Worm (Caenorhabditis elegans) whole organism, late embryonic: Measurements from ENCODE around the gene C14E2.1.

ENCODE experiments used
- C38D4.7 ChIP-seq: fragments of 200-800 bp; sonication (Bioruptor generic); optimal IDR thresholded peaks from 2 replicates; lab custom pipeline; 2018; ENCODE audit warnings: mild to moderate bottlenecking, missing genetic modification characterization, moderate library complexity, missing compliant biosample characterization
- K02D7.2 ChIP-seq: sonication (generic microtip); optimal IDR thresholded peaks from 2 replicates; lab custom pipeline; 2017; ENCODE audit warnings: mild to moderate bottlenecking, missing genetic modification characterization, missing compliant biosample characterization
- K09A11.1 ChIP-seq: sonication (generic microtip); optimal IDR thresholded peaks from 2 replicates; lab custom pipeline; 2017; ENCODE audit warnings: antibody characterized with exemption, mild to moderate bottlenecking, missing genetic modification characterization, missing compliant biosample characterization; ENCODE audit not compliant: insufficient read depth
- T23F11.4 ChIP-seq: fragments of 200-800 bp; sonication (Bioruptor generic); optimal IDR thresholded peaks from 2 replicates; lab custom pipeline; 2018; ENCODE audit warnings: mild to moderate bottlenecking, missing genetic modification characterization, missing compliant biosample characterization
- ahr-1 ChIP-seq: sonication (generic microtip); optimal IDR thresholded peaks from 2 replicates; lab custom pipeline; 2016; ENCODE audit warnings: missing genetic modification characterization, missing compliant biosample characterization
- ama-1 ChIP-seq: fragments of 150-350 bp; optimal IDR thresholded peaks from 2 replicates; lab custom pipeline; 2014
- ceh-14 ChIP-seq: sonication (generic microtip); optimal IDR thresholded peaks from 2 replicates; lab custom pipeline; 2016; ENCODE audit warnings: missing genotype, missing genetic modification characterization, missing compliant biosample characterization
- ceh-18 ChIP-seq: sonication (generic microtip); optimal IDR thresholded peaks from 2 replicates; lab custom pipeline; 2016; ENCODE audit warnings: missing genetic modification characterization, missing compliant biosample characterization
- ceh-19 ChIP-seq: fragments of 200-800 bp; sonication (Bioruptor generic); optimal IDR thresholded peaks from 2 replicates; lab custom pipeline; 2018; ENCODE audit warnings: mild to moderate bottlenecking, missing genetic modification characterization, missing compliant biosample characterization
- ceh-22 ChIP-seq: sonication (generic microtip); optimal IDR thresholded peaks from 2 replicates; lab custom pipeline; 2017; ENCODE audit warnings: missing biosample characterization, missing genetic modification characterization
- ceh-24 ChIP-seq: sonication (generic microtip); optimal IDR thresholded peaks from 2 replicates; lab custom pipeline; 2016; ENCODE audit warnings: mild to moderate bottlenecking, missing genetic modification characterization, missing compliant biosample characterization
- ceh-31 ChIP-seq: sonication (generic microtip); optimal IDR thresholded peaks from 2 replicates; lab custom pipeline; 2016; ENCODE audit warnings: missing genetic modification characterization, missing compliant biosample characterization
- ceh-45 ChIP-seq: fragments of 200-800 bp; sonication (Bioruptor generic); IDR thresholded peaks from 2 replicates; pipeline ENCODE4 v1.3.6; 2022; ENCODE audit warnings: missing genetic modification reagents, missing genetic modification characterization, missing compliant biosample characterization
- ceh-6 ChIP-seq: fragments of 200-800 bp; sonication (Bioruptor generic); optimal IDR thresholded peaks from 2 replicates; lab custom pipeline; 2018; ENCODE audit warnings: mild to moderate bottlenecking, missing genetic modification characterization, missing compliant biosample characterization
- che-1 ChIP-seq: sonication (generic microtip); optimal IDR thresholded peaks from 2 replicates; lab custom pipeline; 2016; ENCODE audit warnings: mild to moderate bottlenecking, missing genetic modification characterization, missing compliant biosample characterization
- dmd-4 ChIP-seq: sonication (generic microtip); optimal IDR thresholded peaks from 2 replicates; lab custom pipeline; 2016; ENCODE audit warnings: borderline replicate concordance, missing genetic modification characterization, missing compliant biosample characterization
- dve-1 ChIP-seq: sonication (generic microtip); optimal IDR thresholded peaks from 2 replicates; lab custom pipeline; 2017; ENCODE audit warnings: antibody characterized with exemption, mild to moderate bottlenecking, missing genetic modification characterization, missing compliant biosample characterization
- elt-2 ChIP-seq: sonication (generic microtip); optimal IDR thresholded peaks from 2 replicates; lab custom pipeline; 2016; ENCODE audit warnings: missing genetic modification reagents, missing genetic modification characterization, missing compliant biosample characterization
- fax-1 ChIP-seq: sonication (generic microtip); optimal IDR thresholded peaks from 2 replicates; lab custom pipeline; 2016; ENCODE audit warnings: missing genotype, missing genetic modification characterization, missing compliant biosample characterization
- gmeb-2 ChIP-seq: sonication (generic microtip); optimal IDR thresholded peaks from 2 replicates; lab custom pipeline; 2016; ENCODE audit warnings: missing genetic modification characterization, inconsistent platforms, missing compliant biosample characterization
- hlh-15 ChIP-seq: sonication (generic microtip); optimal IDR thresholded peaks from 2 replicates; lab custom pipeline; 2016; ENCODE audit warnings: missing genetic modification characterization, missing compliant biosample characterization
- hlh-30 ChIP-seq: sonication (generic microtip); optimal IDR thresholded peaks from 2 replicates; lab custom pipeline; 2017; ENCODE audit warnings: antibody characterized with exemption, missing genetic modification characterization, missing compliant biosample characterization; ENCODE audit not compliant: insufficient read depth
- hlh-6 ChIP-seq: sonication (generic microtip); optimal IDR thresholded peaks from 2 replicates; lab custom pipeline; 2016; ENCODE audit warnings: missing genotype, missing genetic modification characterization, missing compliant biosample characterization
- hlh-8 ChIP-seq: sonication (generic microtip); optimal IDR thresholded peaks from 2 replicates; lab custom pipeline; 2016; ENCODE audit warnings: missing genotype, missing genetic modification characterization, missing compliant biosample characterization
- lim-6 ChIP-seq: sonication (generic microtip); optimal IDR thresholded peaks from 2 replicates; lab custom pipeline; 2016; ENCODE audit warnings: missing genetic modification characterization, missing compliant biosample characterization
- madf-2 ChIP-seq: sonication (generic microtip); optimal IDR thresholded peaks from 2 replicates; lab custom pipeline; 2017; ENCODE audit warnings: missing genetic modification characterization, missing compliant biosample characterization
- mec-3 ChIP-seq: sonication (generic microtip); optimal IDR thresholded peaks from 2 replicates; lab custom pipeline; 2016; ENCODE audit warnings: borderline replicate concordance, missing genetic modification characterization, missing compliant biosample characterization
- odd-2 ChIP-seq: sonication (generic microtip); optimal IDR thresholded peaks from 2 replicates; lab custom pipeline; 2017; ENCODE audit warnings: antibody characterized with exemption, mild to moderate bottlenecking, missing genetic modification characterization, missing compliant biosample characterization
- pat-9 ChIP-seq: fragments of 200-800 bp; sonication (Bioruptor generic); optimal IDR thresholded peaks from 2 replicates; lab custom pipeline; 2018; ENCODE audit warnings: mild to moderate bottlenecking, missing genetic modification characterization, moderate library complexity, missing compliant biosample characterization
- pax-1 ChIP-seq: fragments of 150-350 bp; optimal IDR thresholded peaks from 2 replicates; lab custom pipeline; 2014; ENCODE audit warnings: missing biosample characterization, missing genetic modification characterization
- pha-2 ChIP-seq: sonication (generic microtip); optimal IDR thresholded peaks from 2 replicates; lab custom pipeline; 2017; ENCODE audit warnings: mild to moderate bottlenecking, missing genetic modification characterization, missing compliant biosample characterization
- pha-4 ChIP-seq: fragments of 150-350 bp; optimal IDR thresholded peaks from 2 replicates; lab custom pipeline; 2018; ENCODE audit warnings: missing biosample characterization, missing genetic modification reagents, missing genetic modification characterization
- rnt-1 ChIP-seq: sonication (generic microtip); optimal IDR thresholded peaks from 2 replicates; lab custom pipeline; 2016; ENCODE audit warnings: missing genetic modification characterization, missing compliant biosample characterization
- sdc-2 ChIP-seq: sonication (generic microtip); optimal IDR thresholded peaks from 2 replicates; lab custom pipeline; 2016; ENCODE audit warnings: missing genotype, missing genetic modification characterization, missing compliant biosample characterization
- syd-9 ChIP-seq: sonication (generic microtip); optimal IDR thresholded peaks from 2 replicates; lab custom pipeline; 2016; ENCODE audit warnings: mild to moderate bottlenecking, missing genetic modification characterization, moderate library complexity, missing compliant biosample characterization
- tbx-2 ChIP-seq: sonication (generic microtip); optimal IDR thresholded peaks from 2 replicates; lab custom pipeline; 2016; ENCODE audit warnings: missing genetic modification characterization, missing compliant biosample characterization
- tbx-7 ChIP-seq: sonication (generic microtip); optimal IDR thresholded peaks from 2 replicates; lab custom pipeline; 2016; ENCODE audit warnings: missing genotype, missing genetic modification characterization, missing compliant biosample characterization
- unc-3 ChIP-seq, 2 experiments: fragments of 200-800 bp in 1 of 2; sonication (Bioruptor generic) in 1 of 2; sonication (generic microtip) in 1 of 2; conservative IDR thresholded peaks in 1 of 2; optimal IDR thresholded peaks in 1 of 2; 2 replicates each; pipeline versions ENCODE4 v1.3.6 to Lab custom; 2016 to 2022; ENCODE audit warnings: missing compliant biosample characterization in 2 of 2, missing genetic modification characterization in 2 of 2, missing genetic modification reagents in 1 of 2
- unc-42 ChIP-seq: sonication (generic microtip); optimal IDR thresholded peaks from 2 replicates; lab custom pipeline; 2016; ENCODE audit warnings: missing genotype, missing genetic modification characterization, missing compliant biosample characterization
- unc-55 ChIP-seq: sonication (generic microtip); optimal IDR thresholded peaks from 2 replicates; lab custom pipeline; 2017; ENCODE audit warnings: missing biosample characterization, missing genetic modification reagents, missing genetic modification characterization

C14E2.1 gene

DNA sequence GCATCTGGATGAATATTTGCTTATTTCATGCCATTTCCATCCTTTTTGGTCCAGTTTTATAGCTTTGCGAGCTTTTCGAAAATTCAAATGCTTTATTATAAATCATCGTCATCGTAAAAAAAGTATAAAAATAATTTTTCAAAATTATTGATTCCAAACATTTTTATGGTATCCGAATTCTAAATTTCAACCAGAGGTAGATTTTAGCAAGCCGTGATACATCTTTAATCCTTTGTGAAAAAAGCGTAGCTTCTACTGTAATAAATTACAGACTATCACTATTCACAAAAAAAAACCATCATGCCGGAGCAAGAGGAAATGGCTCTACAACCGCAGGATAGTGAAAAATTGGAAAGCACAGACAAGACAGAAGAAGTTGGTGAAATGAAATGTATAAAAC lies at the start of gene C14E2.1:
C14E2.1 (plus strand) TSS at position 301 of the 400 bp plus-strand sequence.
- TF ChIP-seq pha-4 (tag; lab: Kevin White, UChicago), result no peak
- no peak for TF ChIP-seq ceh-14 (tag; lab: Kevin White, UChicago)
- TF ChIP-seq fax-1 (tag; lab: Kevin White, UChicago), result no peak
- no peak for TF ChIP-seq hlh-6 (tag; lab: Kevin White, UChicago)
- no peak for TF ChIP-seq ceh-18 (tag; lab: Kevin White, UChicago)
- TF ChIP-seq ceh-22, result no peak
- no peak for TF ChIP-seq tbx-2 (tag; lab: Kevin White, UChicago)
- no peak for TF ChIP-seq madf-2 (tag; lab: Kevin White, UChicago)
- TF ChIP-seq unc-3 (GFP tag; conservative IDR thresholded peaks at IDR 0.05; lab: Robert Waterston, UW), result no peak
- TF ChIP-seq unc-3 (tag; optimal IDR thresholded peaks at IDR 0.05; lab: Kevin White, UChicago), result no peak
- TF ChIP-seq hlh-30 (tag; lab: Kevin White, UChicago), result no peak
- TF ChIP-seq K02D7.2 (tag; lab: Kevin White, UChicago), result no peak

DNA sequence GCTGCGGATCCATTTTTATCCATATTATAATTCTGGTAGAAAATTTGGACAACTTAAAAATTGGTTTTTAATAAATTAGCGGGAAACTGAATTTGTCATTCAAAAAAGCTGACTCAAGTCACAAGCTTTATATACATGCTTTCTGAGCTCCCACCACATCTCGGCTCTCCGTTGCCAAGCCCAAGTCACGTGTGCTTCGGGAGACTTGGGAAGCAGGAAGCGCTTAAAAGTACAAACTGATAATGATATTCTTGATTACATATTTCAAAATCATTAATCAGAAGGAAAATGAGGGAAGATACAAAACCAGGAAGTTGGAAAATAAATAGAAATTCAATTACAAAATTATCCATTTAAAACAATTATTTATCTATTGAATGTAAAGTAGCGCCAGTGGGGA lies 48.3 kb upstream of the C14E2.1 start, which contains the start of gene elc-2:
elc-2 (minus strand) TSS at position 101 of the 400 bp plus-strand sequence.
- TF ChIP-seq pat-9 (no peak), hlh-15 (tag; lab: Kevin White, UChicago) (no peak), lim-6 (tag; lab: Kevin White, UChicago) (no peak), pax-1 (tag; lab: Kevin White, UChicago) (no peak), ama-1 (lab: Kevin White, UChicago) (no peak), ceh-24 (tag; lab: Kevin White, UChicago) (no peak), rnt-1 (tag; lab: Kevin White, UChicago) (no peak)
- TF ChIP-seq, all 69 proteins: peak for 0

DNA sequence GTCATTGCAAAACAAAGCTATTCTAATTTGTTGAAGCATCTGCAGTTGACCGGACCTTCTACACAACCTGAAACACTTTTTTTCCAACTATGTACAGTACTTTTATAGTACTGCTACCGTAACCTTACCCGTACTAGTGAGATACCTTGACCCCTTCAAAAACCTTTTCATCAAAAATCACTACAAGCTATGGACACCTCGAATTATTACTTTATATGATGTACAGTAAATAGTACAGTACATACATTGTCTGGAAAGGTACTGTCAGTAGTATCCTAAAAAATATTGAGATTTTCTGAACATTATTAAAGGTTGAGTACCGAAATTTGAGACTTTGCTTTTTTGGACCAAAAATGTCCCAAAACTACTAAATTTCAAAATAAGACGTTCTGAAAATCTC lies 40.6 kb upstream of the C14E2.1 start:
- no peak for TF ChIP-seq hlh-30 (tag; lab: Kevin White, UChicago)
- TF ChIP-seq, all 69 proteins: peak for 0

DNA sequence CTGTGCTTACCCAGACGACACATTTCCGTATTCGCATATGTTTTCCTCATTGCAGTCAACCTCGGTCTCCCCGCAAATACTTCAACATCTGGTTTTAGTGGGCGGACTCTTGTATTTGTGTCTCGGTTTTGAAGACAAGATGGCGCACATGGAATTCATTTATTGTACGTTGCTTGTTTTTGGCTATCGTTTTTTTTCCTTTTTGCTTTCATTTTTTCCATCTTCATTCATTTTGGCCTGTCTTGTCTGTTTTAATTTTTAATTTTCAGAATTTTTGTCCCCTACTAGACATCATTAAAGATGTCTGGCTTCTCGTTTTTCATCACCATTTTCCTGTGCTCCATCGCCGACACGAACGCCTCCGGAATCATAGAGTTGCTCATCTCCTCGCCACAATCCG lies 39.7 kb upstream of the C14E2.1 start, which contains the start of gene arg-1:
arg-1 (plus strand) TSS at position 301 of the 400 bp plus-strand sequence.
- TF ChIP-seq gmeb-2 (no peak), rnt-1 (tag; lab: Kevin White, UChicago) (no peak), ceh-31 (tag; lab: Kevin White, UChicago) (no peak), madf-2 (tag; lab: Kevin White, UChicago) (no peak), ceh-6 (no peak), syd-9 (tag; lab: Kevin White, UChicago) (no peak), C38D4.7 (GFP tag; lab: Kevin White, UChicago) (no peak), che-1 (tag; lab: Kevin White, UChicago) (no peak), dmd-4 (tag; lab: Kevin White, UChicago) (no peak), pha-2 (tag; lab: Kevin White, UChicago) (no peak), pax-1 (tag; lab: Kevin White, UChicago) (no peak), odd-2 (tag; lab: Kevin White, UChicago) (no peak), ceh-19 (GFP tag; lab: Kevin White, UChicago) (no peak), ahr-1 (no peak), mec-3 (tag; lab: Kevin White, UChicago) (no peak), T23F11.4 (GFP tag; lab: Kevin White, UChicago) (no peak), lim-6 (tag; lab: Kevin White, UChicago) (no peak)

DNA sequence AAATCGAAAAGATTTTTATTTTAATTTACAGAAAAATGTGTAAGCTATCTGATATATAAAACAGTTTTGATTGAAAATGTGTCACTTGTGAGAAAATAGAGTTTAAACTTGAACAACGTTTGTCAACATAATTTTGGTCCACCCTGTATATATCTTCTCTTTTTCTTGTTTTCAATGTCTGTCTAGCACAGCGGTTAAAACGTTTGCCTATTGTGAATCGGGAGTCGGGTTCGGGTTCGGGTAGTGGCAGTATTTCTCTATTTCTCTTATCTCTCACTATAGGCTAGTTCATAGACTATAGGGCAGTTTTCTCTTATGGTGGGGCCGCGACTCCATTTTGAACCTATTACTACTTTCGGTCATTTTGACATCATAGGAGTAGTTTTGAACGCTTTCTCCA lies 35.2 kb upstream of the C14E2.1 start:
- no peak for TF ChIP-seq ceh-19 (GFP tag; lab: Kevin White, UChicago)
- no peak for TF ChIP-seq ceh-22
- TF ChIP-seq T23F11.4 (GFP tag; lab: Kevin White, UChicago), result no peak
- no peak for TF ChIP-seq unc-3 (GFP tag; conservative IDR thresholded peaks at IDR 0.05; lab: Robert Waterston, UW)
- no peak for TF ChIP-seq unc-3 (tag; optimal IDR thresholded peaks at IDR 0.05; lab: Kevin White, UChicago)
- TF ChIP-seq fax-1 (tag; lab: Kevin White, UChicago), result no peak
- TF ChIP-seq pha-2 (tag; lab: Kevin White, UChicago), result no peak
- no peak for TF ChIP-seq unc-42 (tag; lab: Kevin White, UChicago)
- TF ChIP-seq unc-55 (GFP tag; lab: Kevin White, UChicago), result no peak
- no peak for TF ChIP-seq rnt-1 (tag; lab: Kevin White, UChicago)
- no peak for TF ChIP-seq K09A11.1
- TF ChIP-seq elt-2 (tag; lab: Kevin White, UChicago), result no peak
- no peak for TF ChIP-seq tbx-7 (tag; lab: Kevin White, UChicago)
- TF ChIP-seq ceh-45 (GFP tag; lab: Robert Waterston, UW), result no peak
- no peak for TF ChIP-seq ceh-18 (tag; lab: Kevin White, UChicago)
- no peak for TF ChIP-seq hlh-8
- no peak for TF ChIP-seq sdc-2 (tag; lab: Kevin White, UChicago)
- TF ChIP-seq ahr-1, result no peak
- TF ChIP-seq dve-1, result no peak
- TF ChIP-seq, all 69 proteins: peak for 0
